Worm (Caenorhabditis elegans) whole organism, mixed stage, embryonic: ENCODE results near the gene F40G9.8.

Experiments used
- elt-1 ChIP-seq: sonication (generic microtip); optimal IDR thresholded peaks from 2 replicates; lab custom pipeline; 2017; ENCODE audit warnings: missing genetic modification characterization, mild to moderate bottlenecking, missing compliant biosample characterization, antibody characterized with exemption, moderate library complexity, borderline replicate concordance; ENCODE audit not compliant: insufficient read depth
- snpc-4 ChIP-seq: fragments of 150-350 bp; optimal IDR thresholded peaks from 2 replicates; lab custom pipeline; 2014; ENCODE audit warnings: missing biosample characterization, missing genetic modification characterization
- sptf-1 ChIP-seq: sonication (generic microtip); optimal IDR thresholded peaks from 2 replicates; lab custom pipeline; 2017; ENCODE audit warnings: mild to moderate bottlenecking, missing genetic modification characterization, moderate library complexity, missing compliant biosample characterization
- unc-39 ChIP-seq: fragments of 150-350 bp; optimal IDR thresholded peaks from 2 replicates; lab custom pipeline; 2014; ENCODE audit warnings: missing biosample characterization, missing genetic modification characterization
- ztf-11 ChIP-seq: fragments of 150-350 bp; optimal IDR thresholded peaks from 2 replicates; lab custom pipeline; 2014; ENCODE audit warnings: missing biosample characterization, missing genetic modification characterization

DNA sequence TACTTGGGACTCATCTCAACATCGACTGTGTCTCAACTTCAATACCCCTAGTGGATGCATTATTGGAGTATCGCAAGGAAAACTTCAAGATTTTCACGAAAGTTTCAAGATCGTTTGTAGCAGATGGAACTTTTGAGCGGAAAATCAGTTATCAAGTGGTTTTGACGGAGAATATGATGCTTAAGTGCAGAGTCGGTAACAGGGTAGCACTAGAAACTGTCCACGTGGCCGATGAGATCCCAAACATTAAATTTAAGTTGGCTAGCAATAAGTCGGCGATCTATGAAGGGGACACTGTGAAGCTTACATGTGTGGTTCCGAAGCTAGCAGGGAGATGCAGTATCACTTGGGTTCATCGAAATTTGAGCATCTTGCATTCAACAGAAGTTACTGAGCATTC lies 5.5 kb downstream of the F40G9.8 start:
- TF ChIP-seq ztf-11 (tag; lab: Kevin White, UChicago) = no peak
- TF ChIP-seq snpc-4 = no peak
- no peak for TF ChIP-seq unc-39 (tag; lab: Kevin White, UChicago)
- TF ChIP-seq sptf-1 = no peak
- no peak for TF ChIP-seq elt-1
